Worm (Caenorhabditis elegans) whole organism, L4 larva: ENCODE measurements around the gene F54C9.11.

Source experiments
- F10B5.3 ChIP-seq: sonication (generic microtip); optimal IDR thresholded peaks from 2 replicates; lab custom pipeline; 2016; ENCODE audit warnings: mild to moderate bottlenecking, missing genetic modification characterization, missing compliant biosample characterization
- F37D6.2 ChIP-seq: sonication (generic microtip); optimal IDR thresholded peaks from 2 replicates; lab custom pipeline; 2016; ENCODE audit warnings: mild to moderate bottlenecking, missing genetic modification characterization, missing compliant biosample characterization
- T26A8.4 ChIP-seq: fragments of 200-800 bp; sonication (Bioruptor generic); IDR thresholded peaks from 2 replicates; pipeline ENCODE4 v1.3.6; 2022; ENCODE audit warnings: missing genetic modification characterization, missing compliant biosample characterization
- Y5F2A.4 ChIP-seq: fragments of 200-800 bp; sonication (Bioruptor generic); optimal IDR thresholded peaks from 2 replicates; lab custom pipeline; 2018; ENCODE audit warnings: mild to moderate bottlenecking, missing genetic modification characterization, missing compliant biosample characterization
- ama-1 ChIP-seq: fragments of 150-350 bp; optimal IDR thresholded peaks from 2 replicates; lab custom pipeline; 2014; ENCODE audit warnings: inconsistent platforms, mixed read lengths
- arid-1 ChIP-seq: fragments of 200-800 bp; sonication (Bioruptor generic); conservative IDR thresholded peaks from 2 replicates; pipeline ENCODE4 v1.3.6; 2022; ENCODE audit warnings: missing genetic modification reagents, missing genetic modification characterization, missing compliant biosample characterization
- ceh-44 ChIP-seq: fragments of 200-800 bp; sonication (Bioruptor generic); IDR thresholded peaks from 2 replicates; pipeline ENCODE4 v1.3.6; 2022; ENCODE audit warnings: missing genetic modification reagents, missing genetic modification characterization, missing compliant biosample characterization
- ces-1 ChIP-seq: fragments of 150-350 bp; sonication (generic microtip); optimal IDR thresholded peaks from 4 replicates; lab custom pipeline; 2014; ENCODE audit warnings: missing biosample characterization, missing genetic modification reagents, missing genetic modification characterization
- cey-2 ChIP-seq: sonication (generic microtip); optimal IDR thresholded peaks from 3 replicates; lab custom pipeline; 2017; ENCODE audit warnings: missing genetic modification characterization, mild to moderate bottlenecking, missing compliant biosample characterization, antibody characterized with exemption, borderline replicate concordance; ENCODE audit not compliant: insufficient read depth
- ctbp-1 ChIP-seq: fragments of 200-800 bp; sonication (Bioruptor generic); IDR thresholded peaks from 2 replicates; pipeline ENCODE4 v1.3.6; 2022; ENCODE audit warnings: missing genetic modification reagents, missing genetic modification characterization, missing compliant biosample characterization
- daf-8 ChIP-seq: fragments of 200-800 bp; sonication (Bioruptor generic); IDR thresholded peaks from 2 replicates; pipeline ENCODE4 v1.3.6; 2022; ENCODE audit warnings: missing genetic modification characterization, missing compliant biosample characterization
- dpl-1 ChIP-seq: fragments of 150-350 bp; optimal IDR thresholded peaks from 2 replicates; lab custom pipeline; 2014; ENCODE audit warnings: missing biosample characterization, missing genetic modification reagents, missing genetic modification characterization
- egl-43 ChIP-seq: fragments of 200-800 bp; sonication (Bioruptor generic); IDR thresholded peaks from 2 replicates; pipeline ENCODE4 v1.3.6; 2022; ENCODE audit warnings: missing genetic modification reagents, missing genetic modification characterization, missing compliant biosample characterization
- jun-1 ChIP-seq: fragments of 150-350 bp; optimal IDR thresholded peaks from 2 replicates; lab custom pipeline; 2014; ENCODE audit warnings: missing biosample characterization, missing genetic modification reagents, missing genetic modification characterization
- lin-1 ChIP-seq: fragments of 200-800 bp; sonication (Bioruptor generic); IDR thresholded peaks from 2 replicates; pipeline ENCODE4 v1.3.6; 2022; ENCODE audit warnings: missing genetic modification reagents, missing genetic modification characterization, missing compliant biosample characterization
- lin-15B ChIP-seq: fragments of 150-350 bp; sonication (generic microtip); optimal IDR thresholded peaks from 3 replicates; lab custom pipeline; 2014; ENCODE audit warnings: missing biosample characterization, missing genetic modification characterization
- lin-38 ChIP-seq: fragments of 200-800 bp; sonication (Bioruptor generic); IDR thresholded peaks from 2 replicates; pipeline ENCODE4 v1.3.6; 2022; ENCODE audit warnings: missing genetic modification reagents, missing genetic modification characterization, missing compliant biosample characterization
- lin-39 ChIP-seq: fragments of 150-350 bp; optimal IDR thresholded peaks from 2 replicates; lab custom pipeline; 2014; ENCODE audit warnings: missing biosample characterization, missing genetic modification reagents, missing genetic modification characterization
- mdl-1 ChIP-seq, 2 experiments: fragments of 150-350 bp in 1 of 2; sonication (generic microtip) in 1 of 2; optimal IDR thresholded peaks; 2 replicates each; lab custom pipeline; 2014 to 2017; ENCODE audit warnings: missing biosample characterization in 2 of 2, missing genetic modification characterization in 2 of 2
- mep-1 ChIP-seq: fragments of 150-350 bp; sonication (generic microtip); optimal IDR thresholded peaks from 3 replicates; lab custom pipeline; 2014; ENCODE audit warnings: missing biosample characterization, missing genetic modification characterization
- nhr-25 ChIP-seq: sonication (generic microtip); optimal IDR thresholded peaks from 2 replicates; lab custom pipeline; 2017; ENCODE audit warnings: missing genetic modification characterization, mild to moderate bottlenecking, missing compliant biosample characterization, antibody characterized with exemption, moderate library complexity, borderline replicate concordance; ENCODE audit not compliant: insufficient read depth
- nhr-48 ChIP-seq: sonication (generic microtip); optimal IDR thresholded peaks from 2 replicates; lab custom pipeline; 2016; ENCODE audit warnings: mild to moderate bottlenecking, missing genetic modification characterization, missing compliant biosample characterization
- nhr-76 ChIP-seq: fragments of 150-350 bp; optimal IDR thresholded peaks from 2 replicates; lab custom pipeline; 2014; ENCODE audit warnings: missing biosample characterization, missing genetic modification characterization
- nhr-77 ChIP-seq: fragments of 150-350 bp; optimal IDR thresholded peaks from 2 replicates; lab custom pipeline; 2014; ENCODE audit warnings: missing biosample characterization, missing genetic modification characterization
- pha-4 ChIP-seq, 2 experiments: fragments of 150-350 bp in 1 of 2; fragments of 200-800 bp in 1 of 2; sonication (Bioruptor generic) in 1 of 2; IDR thresholded peaks in 1 of 2; optimal IDR thresholded peaks in 1 of 2; 2 replicates each; pipeline versions ENCODE4 v1.3.6 to Lab custom; 2014 to 2022; ENCODE audit warnings: missing genetic modification characterization in 2 of 2, missing genetic modification reagents in 2 of 2, missing biosample characterization in 1 of 2, missing compliant biosample characterization in 1 of 2
- php-3 ChIP-seq: fragments of 200-800 bp; sonication (Bioruptor generic); IDR thresholded peaks from 2 replicates; pipeline ENCODE4 v1.3.6; 2022; ENCODE audit warnings: missing genetic modification reagents, missing genetic modification characterization, missing compliant biosample characterization
- rbr-2 ChIP-seq: sonication (generic microtip); optimal IDR thresholded peaks from 2 replicates; lab custom pipeline; 2016; ENCODE audit warnings: missing genotype, missing genetic modification characterization, missing compliant biosample characterization
- saeg-2 ChIP-seq: fragments of 200-800 bp; sonication (Bioruptor generic); IDR thresholded peaks from 2 replicates; pipeline ENCODE4 v1.3.6; 2022; ENCODE audit warnings: missing genetic modification reagents, missing genetic modification characterization, missing compliant biosample characterization
- set-16 ChIP-seq: fragments of 200-800 bp; sonication (Bioruptor generic); IDR thresholded peaks from 2 replicates; pipeline ENCODE4 v1.3.6; 2022; ENCODE audit warnings: missing genetic modification reagents, missing genetic modification characterization, missing compliant biosample characterization
- spr-1 ChIP-seq: sonication (generic microtip); optimal IDR thresholded peaks from 2 replicates; lab custom pipeline; 2016; ENCODE audit warnings: mild to moderate bottlenecking, missing genetic modification characterization, missing compliant biosample characterization
- tra-1 ChIP-seq: fragments of 200-800 bp; sonication (Bioruptor generic); IDR thresholded peaks from 2 replicates; pipeline ENCODE4 v1.3.6; 2022; ENCODE audit warnings: missing genetic modification reagents, missing genetic modification characterization, missing compliant biosample characterization
- unc-62 ChIP-seq, 3 experiments: fragments of 150-350 bp in 1 of 3; sonication (generic microtip); optimal IDR thresholded peaks in 2 of 3; peaks in 1 of 3; 1 replicate in 1 of 3; 2 replicates in 2 of 3; lab custom pipeline; 2014 to 2017; ENCODE audit warnings: missing biosample characterization in 3 of 3, missing genetic modification characterization in 3 of 3, missing genetic modification reagents in 3 of 3, missing genotype in 1 of 3
- zag-1 ChIP-seq: fragments of 150-350 bp; optimal IDR thresholded peaks from 2 replicates; lab custom pipeline; 2014; ENCODE audit warnings: missing biosample characterization, missing genetic modification characterization
- zfp-2 ChIP-seq: sonication (generic microtip); optimal IDR thresholded peaks from 2 replicates; lab custom pipeline; 2016; ENCODE audit warnings: mild to moderate bottlenecking, missing genetic modification characterization, missing compliant biosample characterization
- zfp-3 ChIP-seq: fragments of 200-800 bp; sonication (Bioruptor generic); conservative IDR thresholded peaks from 2 replicates; pipeline ENCODE4 v1.3.6; 2022; ENCODE audit warnings: missing genetic modification reagents, missing genetic modification characterization, missing compliant biosample characterization
- zip-2 ChIP-seq: fragments of 150-350 bp; optimal IDR thresholded peaks from 2 replicates; lab custom pipeline; 2014; ENCODE audit warnings: missing biosample characterization, missing genetic modification characterization
- ztf-11 ChIP-seq: fragments of 150-350 bp; optimal IDR thresholded peaks from 2 replicates; lab custom pipeline; 2014; ENCODE audit warnings: missing biosample characterization, missing genetic modification characterization

F54C9.11 gene

DNA sequence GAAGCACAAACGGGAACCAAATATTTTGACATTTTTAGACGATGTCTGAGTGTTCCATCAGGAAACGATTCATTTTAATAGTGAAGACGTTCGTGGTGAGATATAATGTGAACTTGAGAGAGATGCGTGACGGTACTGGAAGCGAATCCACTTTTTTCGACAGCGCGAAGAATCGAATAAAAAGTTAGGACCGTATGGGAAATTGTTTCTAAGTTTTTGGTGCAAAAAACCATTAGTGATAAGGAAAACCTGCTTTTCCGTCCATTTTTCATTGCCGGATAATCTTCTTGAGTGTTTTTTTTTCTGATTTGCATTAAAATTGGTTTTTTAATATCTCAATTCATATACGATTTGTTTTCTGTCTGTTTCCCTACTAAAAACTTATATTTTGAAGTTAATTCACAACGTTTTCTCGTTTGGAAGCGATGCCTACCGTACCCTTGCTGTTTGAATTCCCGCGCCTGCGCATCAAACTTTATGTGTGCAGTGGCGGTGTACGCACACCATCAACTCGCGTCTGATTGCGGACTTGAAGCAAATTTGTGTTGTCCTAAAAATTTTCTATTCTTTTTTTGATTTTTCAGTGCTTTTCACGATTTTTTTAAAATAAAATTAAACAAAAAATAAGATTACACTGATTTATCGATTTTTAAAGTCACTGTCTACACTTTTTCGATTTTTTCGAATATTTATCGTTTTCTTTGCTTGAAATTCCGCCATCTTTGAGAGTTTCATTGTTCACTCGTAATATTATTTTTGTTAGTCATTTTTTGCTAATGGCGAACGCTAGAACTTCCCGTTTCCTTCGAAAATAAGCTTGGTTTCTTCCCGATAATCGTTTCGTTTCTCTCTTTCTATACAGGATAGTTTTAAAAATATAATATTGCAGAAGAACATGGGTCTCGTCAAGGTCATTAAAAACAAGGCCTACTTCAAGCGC is 15.6 kb downstream of the F54C9.11 start, which contains the start of the genes col-38 and rpl-5 (continued):
- TF ChIP-seq Y5F2A.4 (GFP tag; lab: Kevin White, UChicago) = no peak
- peak; percentile 0 for TF ChIP-seq jun-1 (tag; lab: Kevin White, UChicago)
- peak; percentile 65 for TF ChIP-seq ama-1 (lab: Kevin White, UChicago)
- peak; percentile 47 for TF ChIP-seq spr-1 (tag; lab: Kevin White, UChicago)
- TF ChIP-seq nhr-25 (tag; lab: Kevin White, UChicago) = peak; percentile 34
- peak; percentile 87 for TF ChIP-seq zfp-2
- TF ChIP-seq ztf-11 (tag; lab: Kevin White, UChicago) = no peak
- no peak for TF ChIP-seq F10B5.3 (tag; lab: Kevin White, UChicago)
- peak; percentile 91 for TF ChIP-seq lin-38 (GFP tag; lab: Robert Waterston, UW)
- TF ChIP-seq mep-1 (tag; lab: Kevin White, UChicago) = peak; percentile 92
- TF ChIP-seq pha-4 (GFP tag; IDR thresholded peaks at IDR 0.05; lab: Robert Waterston, UW) = no peak
- TF ChIP-seq pha-4 (tag; optimal IDR thresholded peaks at IDR 0.05; lab: Kevin White, UChicago) = peak; percentile 84
- TF ChIP-seq F37D6.2 = peak; percentile 49
- peak; percentile 96 for TF ChIP-seq dpl-1 (GFP tag; lab: Kevin White, UChicago)
- TF ChIP-seq tra-1 (GFP tag; lab: Robert Waterston, UW) = no peak
- peak; percentile 55 for TF ChIP-seq nhr-48 (tag; lab: Kevin White, UChicago)
- no peak for TF ChIP-seq nhr-76 (tag; lab: Kevin White, UChicago)
- TF ChIP-seq daf-8 = no peak
- peak; percentile 49; the same call in 1 of the 2 replicates for TF ChIP-seq ceh-44
- peak; percentile 93 for TF ChIP-seq nhr-77 (tag; lab: Kevin White, UChicago)
- peak in 1 of 2 experiments; percentile 19 for TF ChIP-seq mdl-1 (tag; optimal IDR thresholded peaks at IDR 0.05; lab: Kevin White, UChicago)
- TF ChIP-seq ces-1 (GFP tag; lab: Kevin White, UChicago) = no peak
- TF ChIP-seq unc-62 (GFP tag; optimal IDR thresholded peaks at IDR 0.05 in 1 of 2; lab: Kevin White, UChicago) = peak in 1 of 2 experiments; percentile 96
- TF ChIP-seq unc-62 (tag; optimal IDR thresholded peaks at IDR 0.05; lab: Kevin White, UChicago) = no peak
- peak; percentile 7 for TF ChIP-seq zip-2 (tag; lab: Kevin White, UChicago)
- TF ChIP-seq zfp-3 (GFP tag; lab: Robert Waterston, UW) = 0 out of 2 replicates have a peak, but pooled peaks have one; percentile 65
- no peak for TF ChIP-seq lin-15B
- TF ChIP-seq rbr-2 (tag; lab: Kevin White, UChicago) = peak; percentile 87
- TF ChIP-seq php-3 (GFP tag; lab: Robert Waterston, UW) = 0 out of 2 replicates have a peak, but pooled peaks have one; percentile 62
- peak; percentile 60; the same call in 1 of the 2 replicates for TF ChIP-seq arid-1 (GFP tag; lab: Robert Waterston, UW)
- TF ChIP-seq ctbp-1 (GFP tag; lab: Robert Waterston, UW) = no peak

DNA sequence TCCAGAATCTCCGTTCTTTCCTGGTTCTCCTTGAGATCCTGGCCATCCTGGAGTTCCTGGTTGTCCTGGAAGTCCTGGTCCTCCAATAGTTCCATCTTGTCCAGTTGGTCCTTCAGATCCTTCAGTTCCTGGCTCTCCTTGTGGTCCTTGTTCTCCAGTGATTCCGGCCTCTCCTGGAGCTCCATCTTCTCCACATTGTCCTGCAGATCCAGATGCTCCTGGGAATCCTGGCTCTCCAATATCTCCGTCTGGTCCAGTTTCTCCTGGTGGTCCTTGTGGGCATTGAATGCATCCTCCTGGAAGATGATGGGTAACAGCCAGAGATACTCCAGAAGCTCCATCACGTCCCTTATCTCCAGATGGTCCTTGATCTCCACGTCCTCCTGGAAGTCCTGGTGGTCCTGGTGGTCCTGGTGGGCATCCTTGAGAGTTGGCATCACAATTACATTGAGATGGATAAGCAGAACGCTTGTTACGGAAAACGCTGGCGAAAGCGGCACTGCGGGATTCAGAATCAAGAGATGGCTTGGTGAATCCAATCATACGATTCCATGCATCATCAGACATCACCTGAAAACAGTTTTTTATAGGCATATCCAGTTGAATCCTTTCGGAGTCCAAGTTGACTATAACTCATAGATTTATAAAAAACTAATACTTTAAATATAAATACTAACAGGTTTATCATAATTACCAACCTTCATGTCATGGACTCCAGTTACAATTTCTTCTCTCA is 16.5 kb downstream of the F54C9.11 start:
- TF ChIP-seq egl-43 (0 out of 2 replicates have a peak, but pooled peaks have one; percentile 69), lin-39 (tag; lab: Kevin White, UChicago) (no peak), set-16 (GFP tag; lab: Robert Waterston, UW) (peak; percentile 63), cey-2 (tag; lab: Kevin White, UChicago) (no peak), lin-1 (GFP tag; lab: Robert Waterston, UW) (no peak), T26A8.4 (GFP tag; lab: Robert Waterston, UW) (peak; percentile 53; the same call in 1 of the 2 replicates), saeg-2 (0 out of 2 replicates have a peak, but pooled peaks have one; percentile 19), zag-1 (tag; lab: Kevin White, UChicago) (no peak), unc-62 (GFP tag; optimal IDR thresholded peaks at IDR 0.05 in 1 of 2; lab: Kevin White, UChicago) (peak in 1 of 2 experiments; percentile 69), unc-62 (tag; optimal IDR thresholded peaks at IDR 0.05; lab: Kevin White, UChicago) (no peak)
